Fruit fly (Drosophila melanogaster): ENCODE data around the gene RpL27.

RpL27 gene

dm6 chr3R:25680528-25680927 is 4.3 kb downstream of the RpL27 start, which contains the start of the genes CG4743 and Idh3g (continued):
- TF ChIP-seq D (optimal IDR thresholded peaks at IDR 0.05) = no peak
- peak; percentile 95 for TF ChIP-seq D (GFP tag; optimal IDR thresholded peaks at IDR 0.05)
- peak in 1 of 3 experiments; percentile 98 for TF ChIP-seq lola (GFP tag; optimal IDR thresholded peaks at IDR 0.05)
- no peak for TF ChIP-seq Bgb (GFP tag; IDR thresholded peaks at IDR 0.05; ENCODE audit: partially characterized antibody)
- peak; percentile 91 for TF ChIP-seq sisA (GFP tag; IDR thresholded peaks at IDR 0.05)
- TF ChIP-seq CG2875 (GFP tag; optimal IDR thresholded peaks at IDR 0.05) = peak; percentile 95
- TF ChIP-seq ap (GFP tag; IDR thresholded peaks at IDR 0.05) = peak; percentile 96
- no peak for TF ChIP-seq hkb (optimal IDR thresholded peaks at IDR 0.05)
- TF ChIP-seq hkb (GFP tag; IDR thresholded peaks at IDR 0.05) = peak; percentile 97
- peak; percentile 89 for TF ChIP-seq tup (GFP tag; optimal IDR thresholded peaks at IDR 0.05)
- TF ChIP-seq CG3995 (GFP tag; optimal IDR thresholded peaks at IDR 0.05) = peak; percentile 74
- TF ChIP-seq NK7.1 (GFP tag; optimal IDR thresholded peaks at IDR 0.05) = peak; percentile 61
- TF ChIP-seq crc (GFP tag; optimal IDR thresholded peaks at IDR 0.05) = peak; percentile 51
- peak; percentile 55 for TF ChIP-seq CG11398 (GFP tag; optimal IDR thresholded peaks at IDR 0.05)
- TF ChIP-seq CG16815 (GFP tag; optimal IDR thresholded peaks at IDR 0.05) = peak; percentile 90
- no peak for TF ChIP-seq hbn (GFP tag; IDR thresholded peaks at IDR 0.05; ENCODE audit: partially characterized antibody)
- peak; percentile 94 for TF ChIP-seq tio (GFP tag; optimal IDR thresholded peaks at IDR 0.05)
- TF ChIP-seq psq (GFP tag; optimal IDR thresholded peaks at IDR 0.05) = peak; percentile 85
- TF ChIP-seq Max (GFP tag; optimal IDR thresholded peaks at IDR 0.05) = peak; percentile 97
- peak; percentile 68 for TF ChIP-seq tx (GFP tag; optimal IDR thresholded peaks at IDR 0.05)
- TF ChIP-seq pita (GFP tag; optimal IDR thresholded peaks at IDR 0.05) = no peak
- no peak; the same call in 2 of the 3 replicates for TF ChIP-seq CG34224 (GFP tag; IDR thresholded peaks at IDR 0.05; ENCODE audit: partially characterized antibody)
- TF ChIP-seq croc (GFP tag; conservative IDR thresholded peaks at IDR 0.05) = peak; percentile 92
- TF ChIP-seq Chrac-16 (GFP tag; optimal IDR thresholded peaks at IDR 0.05) = peak; percentile 97
- peak; percentile 95 for TF ChIP-seq CG14050 (GFP tag; IDR thresholded peaks at IDR 0.05)
- peak; percentile 97 for TF ChIP-seq E2f1 (GFP tag; IDR thresholded peaks at IDR 0.05)
- 0 out of 2 replicates have a peak, but pooled peaks have one; percentile 31 for TF ChIP-seq unc-4 (GFP tag; IDR thresholded peaks at IDR 0.05; ENCODE audit: partially characterized antibody)
- TF ChIP-seq ase (GFP tag; IDR thresholded peaks at IDR 0.05) = peak; percentile 91
- peak; percentile 91 for TF ChIP-seq CG11723 (GFP tag; optimal IDR thresholded peaks at IDR 0.05)
- peak; percentile 91 for TF ChIP-seq danr (GFP tag; IDR thresholded peaks at IDR 0.05)
- TF ChIP-seq lilli (GFP tag; optimal IDR thresholded peaks at IDR 0.05) = peak; percentile 94
- TF ChIP-seq dmrt99B (tag; optimal IDR thresholded peaks at IDR 0.05) = peak; percentile 97
- peak; percentile 99 for TF ChIP-seq gsb-n (tag; optimal IDR thresholded peaks at IDR 0.05)
- TF ChIP-seq CG9215 (GFP tag; IDR thresholded peaks at IDR 0.05) = peak; percentile 88
- peak; percentile 79 for TF ChIP-seq dan (GFP tag; IDR thresholded peaks at IDR 0.05)
- TF ChIP-seq CG3847 (GFP tag; IDR thresholded peaks at IDR 0.05) = peak; percentile 96
- peak; percentile 50 for TF ChIP-seq CG9797 (GFP tag; optimal IDR thresholded peaks at IDR 0.05)
- no peak for TF ChIP-seq knrl (GFP tag; IDR thresholded peaks at IDR 0.05; ENCODE audit: partially characterized antibody)
- TF ChIP-seq CG10654 (GFP tag; optimal IDR thresholded peaks at IDR 0.05) = peak; percentile 94
- TF ChIP-seq Ravus (GFP tag; IDR thresholded peaks at IDR 0.05) = peak; percentile 88
- TF ChIP-seq pzg (GFP tag; optimal IDR thresholded peaks at IDR 0.05) = peak; percentile 54
- no peak for TF ChIP-seq Hr39 (optimal IDR thresholded peaks at IDR 0.05)
- TF ChIP-seq sens-2 (GFP tag; IDR thresholded peaks at IDR 0.05) = peak; percentile 94
- peak; percentile 75 for TF ChIP-seq CG1603 (tag; optimal IDR thresholded peaks at IDR 0.05)
- TF ChIP-seq Dip2 (GFP tag; IDR thresholded peaks at IDR 0.05) = no peak; the same call in 1 of the 2 replicates
- peak; percentile 86 for TF ChIP-seq vfl (GFP tag; optimal IDR thresholded peaks at IDR 0.05)
- no peak for TF ChIP-seq ato (GFP tag; IDR thresholded peaks at IDR 0.05; ENCODE audit: partially characterized antibody)
- TF ChIP-seq aop (GFP tag; IDR thresholded peaks at IDR 0.05) = 0 out of 2 replicates have a peak, but pooled peaks have one; percentile 5
- TF ChIP-seq CG2202 (tag; optimal IDR thresholded peaks at IDR 0.05) = peak; percentile 97
- peak; percentile 58 for TF ChIP-seq CG13287 (GFP tag; IDR thresholded peaks at IDR 0.05; ENCODE audit: partially characterized antibody)
- peak; percentile 97 for TF ChIP-seq salm (tag; optimal IDR thresholded peaks at IDR 0.05)

All from whole organism, embryonic.